Fruit fly (Drosophila melanogaster) whole organism, embryonic: ENCODE measurements around the gene ATP7.
A peak's percentile ranks its signal among the peaks of the same experiment; 100 is the strongest.

Experiments used
- Adf1 ChIP-seq: fragments of 200-800 bp; sonication (Bioruptor generic); IDR thresholded peaks from 2 replicates; pipeline ENCODE4 v1.3.6; 2022; ENCODE audit warnings: missing biosample characterization, missing genetic modification characterization
- Atf3 ChIP-seq: fragments of 200-800 bp; sonication (Bioruptor generic); optimal IDR thresholded peaks from 3 replicates; lab custom pipeline; 2016; ENCODE audit warnings: missing biosample characterization, missing genetic modification characterization
- CG10209 ChIP-seq: fragments of 200-800 bp; sonication (Bioruptor generic); optimal IDR thresholded peaks from 3 replicates; lab custom pipeline; 2017; ENCODE audit warnings: missing biosample characterization, mild to moderate bottlenecking, missing genetic modification characterization, missing genetic modification reagents
- CG10462 ChIP-seq: fragments of 200-800 bp; sonication (Bioruptor generic); optimal IDR thresholded peaks from 2 replicates; lab custom pipeline; 2016; ENCODE audit warnings: missing biosample characterization, missing genetic modification characterization
- CG10959 ChIP-seq: fragments of 200-800 bp; sonication (Bioruptor generic); IDR thresholded peaks from 2 replicates; pipeline ENCODE4 v1.3.6; 2022; ENCODE audit warnings: missing biosample characterization, missing genetic modification characterization
- CG12219 ChIP-seq: fragments of 200-800 bp; sonication (Bioruptor generic); optimal IDR thresholded peaks from 3 replicates; lab custom pipeline; 2018; ENCODE audit warnings: missing biosample characterization, mild to moderate bottlenecking, missing genetic modification characterization
- CG12299 ChIP-seq: fragments of 200-800 bp; sonication (Bioruptor generic); optimal IDR thresholded peaks from 2 replicates; lab custom pipeline; 2018; ENCODE audit warnings: missing biosample characterization, mild to moderate bottlenecking, missing genetic modification characterization
- CG12942 ChIP-seq: fragments of 200-800 bp; sonication (Bioruptor generic); optimal IDR thresholded peaks from 3 replicates; lab custom pipeline; 2016; ENCODE audit warnings: missing biosample characterization, missing genetic modification characterization
- CG13624 ChIP-seq: fragments of 200-800 bp; sonication (Bioruptor generic); optimal IDR thresholded peaks from 2 replicates; lab custom pipeline; 2016; ENCODE audit warnings: missing biosample characterization, missing genetic modification characterization
- CG14050 ChIP-seq: fragments of 200-800 bp; sonication (Bioruptor generic); IDR thresholded peaks from 3 replicates; pipeline ENCODE4 v1.3.6; 2022; ENCODE audit warnings: missing biosample characterization, missing genetic modification characterization
- CG15269 ChIP-seq: fragments of 200-800 bp; sonication (Bioruptor generic); optimal IDR thresholded peaks from 2 replicates; lab custom pipeline; 2018; ENCODE audit warnings: missing biosample characterization, mild to moderate bottlenecking, missing genetic modification characterization, moderate library complexity
- CG15601 ChIP-seq: fragments of 200-800 bp; sonication (Bioruptor generic); optimal IDR thresholded peaks from 3 replicates; lab custom pipeline; 2019; ENCODE audit warnings: missing biosample characterization, mild to moderate bottlenecking, missing genetic modification characterization, moderate library complexity
- CG17361 ChIP-seq: fragments of 200-800 bp; sonication (Bioruptor generic); IDR thresholded peaks from 3 replicates; pipeline ENCODE4 v1.3.6; 2022; ENCODE audit warnings: missing biosample characterization, missing genetic modification characterization
- CG2120 ChIP-seq: fragments of 200-800 bp; sonication (Bioruptor generic); optimal IDR thresholded peaks from 3 replicates; lab custom pipeline; 2016; ENCODE audit warnings: missing biosample characterization, missing genetic modification characterization
- CG2199 ChIP-seq: fragments of 200-800 bp; sonication (Bioruptor generic); IDR thresholded peaks from 3 replicates; pipeline ENCODE4 v1.3.6; 2022; ENCODE audit warnings: missing biosample characterization, missing genetic modification characterization
- CG2712 ChIP-seq: fragments of 200-800 bp; optimal IDR thresholded peaks from 3 replicates; lab custom pipeline; 2019; ENCODE audit warnings: missing biosample characterization, mild to moderate bottlenecking, missing genetic modification characterization, moderate library complexity
- CG30403 ChIP-seq: fragments of 200-800 bp; sonication (Bioruptor generic); optimal IDR thresholded peaks from 3 replicates; lab custom pipeline; 2016; ENCODE audit warnings: missing biosample characterization, missing genetic modification characterization
- CG31441 ChIP-seq: fragments of 200-800 bp; sonication (Bioruptor generic); IDR thresholded peaks from 2 replicates; pipeline ENCODE4 v1.3.6; 2022; ENCODE audit warnings: missing biosample characterization, missing genetic modification characterization
- CG33213 ChIP-seq: fragments of 200-800 bp; sonication (Bioruptor generic); optimal IDR thresholded peaks from 3 replicates; lab custom pipeline; 2016; ENCODE audit warnings: missing biosample characterization, missing genetic modification characterization
- CG3847 ChIP-seq: fragments of 200-800 bp; sonication (Bioruptor generic); IDR thresholded peaks from 2 replicates; pipeline ENCODE4 v1.3.6; 2022; ENCODE audit warnings: missing biosample characterization, missing genetic modification characterization
- CG42726 ChIP-seq: fragments of 200-800 bp; sonication (Bioruptor generic); IDR thresholded peaks from 2 replicates; pipeline ENCODE4 v1.3.6; 2022; ENCODE audit warnings: missing biosample characterization, missing genetic modification characterization; ENCODE audit not compliant: partially characterized antibody
- CG6791 ChIP-seq: fragments of 200-800 bp; sonication (Bioruptor generic); IDR thresholded peaks from 3 replicates; pipeline ENCODE4 v1.3.6; 2022; ENCODE audit warnings: missing biosample characterization, missing genetic modification characterization; ENCODE audit not compliant: partially characterized antibody
- CG7786 ChIP-seq: fragments of 200-800 bp; sonication (Bioruptor generic); optimal IDR thresholded peaks from 2 replicates; lab custom pipeline; 2016; ENCODE audit warnings: missing biosample characterization, missing genetic modification characterization
- CG7987 ChIP-seq: fragments of 200-800 bp; sonication (Bioruptor generic); optimal IDR thresholded peaks from 2 replicates; lab custom pipeline; 2018; ENCODE audit warnings: missing biosample characterization, mild to moderate bottlenecking, missing genetic modification characterization, moderate library complexity
- CG8388 ChIP-seq: fragments of 200-800 bp; sonication (Bioruptor generic); optimal IDR thresholded peaks from 2 replicates; lab custom pipeline; 2019; ENCODE audit warnings: missing biosample characterization, mild to moderate bottlenecking, missing genetic modification characterization, moderate library complexity
- CG9876 ChIP-seq: fragments of 200-800 bp; sonication (Bioruptor generic); optimal IDR thresholded peaks from 2 replicates; lab custom pipeline; 2016; ENCODE audit warnings: missing biosample characterization, missing genetic modification characterization
- CTCF ChIP-seq: fragments of 200-800 bp; sonication (Bioruptor generic); optimal IDR thresholded peaks from 2 replicates; lab custom pipeline; 2017; ENCODE audit warnings: missing biosample characterization, mild to moderate bottlenecking, missing genetic modification characterization, moderate library complexity
- Camta ChIP-seq: fragments of 200-800 bp; sonication (Bioruptor generic); optimal IDR thresholded peaks from 2 replicates; lab custom pipeline; 2016; ENCODE audit warnings: missing biosample characterization, missing genetic modification characterization
- D19B ChIP-seq: fragments of 200-800 bp; sonication (Bioruptor generic); optimal IDR thresholded peaks from 2 replicates; lab custom pipeline; 2017; ENCODE audit warnings: missing biosample characterization, mild to moderate bottlenecking, missing genetic modification characterization
- H2.0 ChIP-seq: fragments of 200-800 bp; sonication (Bioruptor generic); IDR thresholded peaks from 2 replicates; pipeline ENCODE4 v1.3.6; 2022; ENCODE audit warnings: missing biosample characterization, missing genetic modification characterization
- HLH4C ChIP-seq: fragments of 200-800 bp; sonication (Bioruptor generic); IDR thresholded peaks from 3 replicates; pipeline ENCODE4 v1.3.6; 2022; ENCODE audit warnings: missing biosample characterization, missing genetic modification characterization; ENCODE audit not compliant: partially characterized antibody
- Hand ChIP-seq: fragments of 200-800 bp; sonication (Bioruptor generic); optimal IDR thresholded peaks from 2 replicates; lab custom pipeline; 2017; ENCODE audit warnings: mild to moderate bottlenecking, missing biosample characterization, missing genetic modification reagents, missing genetic modification characterization
- Mrtf ChIP-seq: fragments of 200-800 bp; sonication (Bioruptor generic); IDR thresholded peaks from 3 replicates; pipeline ENCODE4 v1.3.6; 2022; ENCODE audit warnings: missing biosample characterization, missing genetic modification characterization
- Sox100B ChIP-seq: fragments of 200-800 bp; sonication (Bioruptor generic); optimal IDR thresholded peaks from 3 replicates; lab custom pipeline; 2018; ENCODE audit warnings: missing biosample characterization, mild to moderate bottlenecking, missing genetic modification characterization
- Sry-β ChIP-seq: fragments of 200-800 bp; sonication (Bioruptor generic); optimal IDR thresholded peaks from 2 replicates; lab custom pipeline; 2018; ENCODE audit warnings: missing biosample characterization, mild to moderate bottlenecking, missing genetic modification characterization, moderate library complexity
- Stat92E ChIP-seq, 3 experiments: fragments of >200 bp in 2 of 3; fragments of 200-800 bp in 1 of 3; sonication (Bioruptor generic) in 1 of 3; optimal IDR thresholded peaks; 2 replicates each; lab custom pipeline; 2017 to 2019; ENCODE audit warnings: missing biosample characterization in 3 of 3, missing genetic modification characterization in 3 of 3, mild to moderate bottlenecking in 1 of 3, moderate library complexity in 1 of 3
- amos ChIP-seq: fragments of 200-800 bp; sonication (Bioruptor generic); IDR thresholded peaks from 2 replicates; pipeline ENCODE4 v1.3.6; 2022; ENCODE audit warnings: missing biosample characterization, missing genetic modification characterization; ENCODE audit not compliant: partially characterized antibody
- caup ChIP-seq: fragments of 200-800 bp; sonication (Bioruptor generic); optimal IDR thresholded peaks from 3 replicates; lab custom pipeline; 2017; ENCODE audit warnings: missing biosample characterization, mild to moderate bottlenecking, missing genetic modification characterization, moderate library complexity; ENCODE audit not compliant: severe bottlenecking
- chn ChIP-seq: fragments of 200-800 bp; sonication (Bioruptor generic); optimal IDR thresholded peaks from 2 replicates; lab custom pipeline; 2016; ENCODE audit warnings: missing biosample characterization, missing genetic modification characterization
- ci ChIP-seq: fragments of 200-800 bp; sonication (Bioruptor generic); IDR thresholded peaks from 3 replicates; pipeline ENCODE4 v1.3.6; 2022; ENCODE audit warnings: missing biosample characterization, missing genetic modification characterization
- eve ChIP-seq, 2 experiments: fragments of >200 bp; optimal IDR thresholded peaks; 2 replicates each; lab custom pipeline; 2017; ENCODE audit warnings: missing biosample characterization in 2 of 2, missing genetic modification characterization in 2 of 2
- gce ChIP-seq: fragments of 200-800 bp; sonication (Bioruptor generic); IDR thresholded peaks from 3 replicates; pipeline ENCODE4 v1.3.6; 2022; ENCODE audit warnings: missing biosample characterization, missing genetic modification characterization
- gem ChIP-seq: fragments of 200-800 bp; sonication (Bioruptor generic); optimal IDR thresholded peaks from 2 replicates; lab custom pipeline; 2019; ENCODE audit warnings: missing biosample characterization, mild to moderate bottlenecking, missing genetic modification characterization, moderate library complexity
- h ChIP-seq: fragments of >200 bp; optimal IDR thresholded peaks from 2 replicates; lab custom pipeline; 2017
- peb ChIP-seq: fragments of 200-800 bp; sonication (Bioruptor generic); IDR thresholded peaks from 2 replicates; pipeline ENCODE4 v1.3.6; 2022; ENCODE audit warnings: missing biosample characterization, missing genetic modification characterization
- rib ChIP-seq: fragments of 200-800 bp; sonication (Bioruptor generic); IDR thresholded peaks from 2 replicates; pipeline ENCODE4 v1.3.6; 2022; ENCODE audit warnings: missing biosample characterization, missing genetic modification characterization
- salm ChIP-seq: fragments of 200-800 bp; sonication (Bioruptor generic); optimal IDR thresholded peaks from 2 replicates; lab custom pipeline; 2018; ENCODE audit warnings: missing biosample characterization, mild to moderate bottlenecking, missing genetic modification characterization
- stc ChIP-seq: fragments of 200-800 bp; sonication (Bioruptor generic); IDR thresholded peaks from 2 replicates; pipeline ENCODE4 v1.3.6; 2022; ENCODE audit warnings: missing biosample characterization, missing genetic modification characterization
- tup ChIP-seq: fragments of 200-800 bp; sonication (Bioruptor generic); optimal IDR thresholded peaks from 2 replicates; lab custom pipeline; 2016; ENCODE audit warnings: missing biosample characterization, mild to moderate bottlenecking, missing genetic modification characterization, moderate library complexity
- vvl ChIP-seq: fragments of 200-800 bp; sonication (Bioruptor generic); IDR thresholded peaks from 2 replicates; pipeline ENCODE4 v1.3.6; 2022; ENCODE audit warnings: missing biosample characterization, missing genetic modification characterization

ATP7 gene

dm6 chrX:11848507-11849264, 6.1 kb upstream of the ATP7 start (continued):
- TF ChIP-seq Sox100B (GFP tag; lab: Kevin White, UChicago) (peak; percentile 51), CTCF (no peak), Camta (no peak), Hand (GFP tag; lab: Kevin White, UChicago) (no peak), D19B (GFP tag; lab: Kevin White, UChicago) (no peak), CG15269 (tag; lab: Kevin White, UChicago) (peak; percentile 74), CG33213 (GFP tag; lab: Kevin White, UChicago) (no peak), amos (no peak), CG2712 (tag; lab: Kevin White, UChicago) (peak; percentile 53), stc (peak; percentile 77), salm (tag; lab: Kevin White, UChicago) (peak; percentile 8), CG2120 (GFP tag; lab: Kevin White, UChicago) (peak; percentile 31), CG6791 (no peak), Atf3 (GFP tag; lab: Kevin White, UChicago) (no peak), vvl (peak; percentile 85), HLH4C (GFP tag; lab: Robert Waterston, UW) (no peak), gem (tag; lab: Kevin White, UChicago) (peak; percentile 71), CG7786 (GFP tag; lab: Kevin White, UChicago) (no peak), ci (GFP tag; lab: Robert Waterston, UW) (no peak), CG3847 (GFP tag; lab: Robert Waterston, UW) (no peak), CG10462 (GFP tag; lab: Kevin White, UChicago) (no peak), peb (no peak), Mrtf (no peak), CG17361 (GFP tag; lab: Robert Waterston, UW) (peak; percentile 54; the same call in 2 of the 3 replicates), Stat92E (GFP tag; optimal IDR thresholded peaks at IDR 0.05; lab: Kevin White, UChicago) (no peak), eve (GFP tag; optimal IDR thresholded peaks at IDR 0.05; lab: Kevin White, UChicago) (no peak), h (lab: Kevin White, UChicago) (no peak), CG9876 (no peak), H2.0 (0 out of 2 replicates have a peak, but pooled peaks have one; percentile 41), CG8388 (peak; percentile 37), chn (no peak), CG7987 (GFP tag; lab: Kevin White, UChicago) (peak; percentile 2), rib (GFP tag; lab: Robert Waterston, UW) (no peak), CG15601 (tag; lab: Kevin White, UChicago) (no peak), CG14050 (GFP tag; lab: Robert Waterston, UW) (peak; percentile 35; the same call in 1 of the 3 replicates), CG2199 (GFP tag; lab: Robert Waterston, UW) (0 out of 3 replicates have a peak, but pooled peaks have one; percentile 19), CG10959 (no peak), caup (GFP tag; lab: Kevin White, UChicago) (peak; percentile 34), CG31441 (peak; percentile 77), CG30403 (GFP tag; lab: Kevin White, UChicago) (peak; percentile 45), CG13624 (GFP tag; lab: Kevin White, UChicago) (no peak), CG42726 (GFP tag; lab: Robert Waterston, UW) (no peak), CG10209 (GFP tag; lab: Kevin White, UChicago) (peak; percentile 41), Adf1 (GFP tag; lab: Robert Waterston, UW) (no peak), CG12219 (GFP tag; lab: Kevin White, UChicago) (peak; percentile 15), tup (GFP tag; lab: Kevin White, UChicago) (no peak), gce (no peak), CG12942 (no peak), Sry-β (GFP tag; lab: Kevin White, UChicago) (no peak), CG12299 (tag; lab: Kevin White, UChicago) (peak; percentile 13)
